Worm (Caenorhabditis elegans) whole organism, L3 larva: Measurements from ENCODE around the gene drap-1.

Source experiments
- R02D3.7 ChIP-seq: fragments of 150-350 bp; optimal IDR thresholded peaks from 2 replicates; lab custom pipeline; 2014; ENCODE audit warnings: missing biosample characterization, missing genetic modification characterization
- aly-2 ChIP-seq: fragments of 150-350 bp; optimal IDR thresholded peaks from 2 replicates; lab custom pipeline; 2014; ENCODE audit warnings: missing biosample characterization, missing genetic modification characterization
- ama-1 ChIP-seq: fragments of 150-350 bp; optimal IDR thresholded peaks from 2 replicates; lab custom pipeline; 2018
- ceh-16 ChIP-seq: sonication (generic microtip); optimal IDR thresholded peaks from 2 replicates; lab custom pipeline; 2017; ENCODE audit warnings: missing biosample characterization, missing genetic modification characterization
- ceh-28 ChIP-seq: fragments of 150-350 bp; optimal IDR thresholded peaks from 2 replicates; lab custom pipeline; 2014; ENCODE audit warnings: missing biosample characterization, missing genetic modification reagents, missing genetic modification characterization
- ceh-82 ChIP-seq: fragments of 150-350 bp; optimal IDR thresholded peaks from 2 replicates; lab custom pipeline; 2014; ENCODE audit warnings: missing biosample characterization, missing genetic modification characterization
- daf-12 ChIP-seq: fragments of 150-350 bp; optimal IDR thresholded peaks from 2 replicates; lab custom pipeline; 2014; ENCODE audit warnings: missing biosample characterization, missing genetic modification reagents, missing genetic modification characterization
- egl-27 ChIP-seq: sonication (generic microtip); optimal IDR thresholded peaks from 4 replicates; lab custom pipeline; 2017; ENCODE audit warnings: missing biosample characterization, missing genetic modification reagents, missing genetic modification characterization
- egl-5 ChIP-seq: fragments of 150-350 bp; optimal IDR thresholded peaks from 2 replicates; lab custom pipeline; 2017; ENCODE audit warnings: missing biosample characterization, missing genetic modification reagents, missing genetic modification characterization, inconsistent platforms
- elt-3 ChIP-seq, 3 experiments: fragments of 150-350 bp in 1 of 3; sonication (generic microtip) in 2 of 3; optimal IDR thresholded peaks; 2 replicates in 2 of 3; 4 replicates in 1 of 3; lab custom pipeline; 2014 to 2017; ENCODE audit warnings: missing biosample characterization in 3 of 3, missing genetic modification characterization in 3 of 3
- eor-1 ChIP-seq, 2 experiments: fragments of 150-350 bp; optimal IDR thresholded peaks; 2 replicates each; lab custom pipeline; 2014 to 2018; ENCODE audit warnings: missing biosample characterization in 2 of 2, missing genetic modification characterization in 2 of 2
- fkh-10 ChIP-seq: sonication (generic microtip); optimal IDR thresholded peaks from 2 replicates; lab custom pipeline; 2017; ENCODE audit warnings: missing biosample characterization, missing genetic modification reagents, missing genetic modification characterization
- fkh-2 ChIP-seq: fragments of 150-350 bp; optimal IDR thresholded peaks from 2 replicates; lab custom pipeline; 2014; ENCODE audit warnings: missing biosample characterization, missing genetic modification reagents, missing genetic modification characterization
- fos-1 ChIP-seq: fragments of 150-350 bp; optimal IDR thresholded peaks from 2 replicates; lab custom pipeline; 2014; ENCODE audit warnings: missing biosample characterization, missing genetic modification characterization
- hmg-11 ChIP-seq: sonication (generic microtip); optimal IDR thresholded peaks from 2 replicates; lab custom pipeline; 2016; ENCODE audit warnings: missing genetic modification characterization, missing compliant biosample characterization
- jun-1 ChIP-seq: fragments of 150-350 bp; optimal IDR thresholded peaks from 2 replicates; lab custom pipeline; 2014; ENCODE audit warnings: missing biosample characterization, missing genetic modification reagents, missing genetic modification characterization
- lin-15B ChIP-seq: fragments of 150-350 bp; optimal IDR thresholded peaks from 2 replicates; lab custom pipeline; 2014; ENCODE audit warnings: missing biosample characterization, missing genetic modification characterization
- lin-39 ChIP-seq: fragments of 150-350 bp; optimal IDR thresholded peaks from 2 replicates; lab custom pipeline; 2018; ENCODE audit warnings: missing biosample characterization, missing genetic modification reagents, missing genetic modification characterization
- mdl-1 ChIP-seq: fragments of 150-350 bp; optimal IDR thresholded peaks from 2 replicates; lab custom pipeline; 2014; ENCODE audit warnings: missing biosample characterization, missing genetic modification characterization
- mml-1 ChIP-seq: fragments of 150-350 bp; sonication (generic microtip); optimal IDR thresholded peaks from 3 replicates; lab custom pipeline; 2014; ENCODE audit warnings: missing biosample characterization, missing genetic modification characterization
- nfya-1 ChIP-seq: sonication (generic microtip); optimal IDR thresholded peaks from 2 replicates; lab custom pipeline; 2017; ENCODE audit warnings: missing genetic modification characterization, mild to moderate bottlenecking, missing compliant biosample characterization, antibody characterized with exemption, moderate library complexity; ENCODE audit not compliant: insufficient read depth
- nhr-12 ChIP-seq: fragments of 150-350 bp; optimal IDR thresholded peaks from 2 replicates; lab custom pipeline; 2014; ENCODE audit warnings: missing biosample characterization, missing genetic modification characterization
- nhr-25 ChIP-seq: sonication (generic microtip); optimal IDR thresholded peaks from 2 replicates; lab custom pipeline; 2017; ENCODE audit warnings: missing biosample characterization, missing genetic modification characterization
- nhr-67 ChIP-seq: fragments of 150-350 bp; optimal IDR thresholded peaks from 2 replicates; lab custom pipeline; 2014; ENCODE audit warnings: missing biosample characterization, missing genetic modification characterization
- nhr-76 ChIP-seq: fragments of 150-350 bp; sonication (generic microtip); optimal IDR thresholded peaks from 5 replicates; lab custom pipeline; 2014; ENCODE audit warnings: missing biosample characterization, missing genetic modification characterization
- nhr-77 ChIP-seq: fragments of 150-350 bp; optimal IDR thresholded peaks from 2 replicates; lab custom pipeline; 2014; ENCODE audit warnings: missing biosample characterization, missing genetic modification characterization
- pha-4 ChIP-seq: fragments of 150-350 bp; optimal IDR thresholded peaks from 2 replicates; lab custom pipeline; 2014; ENCODE audit warnings: missing biosample characterization, missing genetic modification reagents, missing genetic modification characterization
- pqm-1 ChIP-seq: fragments of 150-350 bp; optimal IDR thresholded peaks from 2 replicates; lab custom pipeline; 2017; ENCODE audit warnings: missing biosample characterization, missing genetic modification characterization, inconsistent platforms
- sea-2 ChIP-seq: fragments of 150-350 bp; sonication (generic microtip); optimal IDR thresholded peaks from 4 replicates; lab custom pipeline; 2014; ENCODE audit warnings: missing biosample characterization, missing genetic modification reagents, missing genetic modification characterization
- tbx-2 ChIP-seq: sonication (generic microtip); optimal IDR thresholded peaks from 2 replicates; lab custom pipeline; 2016; ENCODE audit warnings: mild to moderate bottlenecking, missing genetic modification characterization, missing compliant biosample characterization
- unc-39 ChIP-seq: sonication (generic microtip); optimal IDR thresholded peaks from 4 replicates; lab custom pipeline; 2017; ENCODE audit warnings: missing biosample characterization, missing genetic modification characterization
- unc-62 ChIP-seq: fragments of 150-350 bp; sonication (generic microtip); optimal IDR thresholded peaks from 4 replicates; lab custom pipeline; 2014; ENCODE audit warnings: missing biosample characterization, missing genetic modification reagents, missing genetic modification characterization
- zag-1 ChIP-seq: fragments of 150-350 bp; optimal IDR thresholded peaks from 2 replicates; lab custom pipeline; 2014; ENCODE audit warnings: missing biosample characterization, missing genetic modification characterization
- ztf-11 ChIP-seq: fragments of 150-350 bp; optimal IDR thresholded peaks from 2 replicates; lab custom pipeline; 2014; ENCODE audit warnings: missing biosample characterization, missing genetic modification characterization
- ztf-4 ChIP-seq: fragments of 150-350 bp; optimal IDR thresholded peaks from 2 replicates; lab custom pipeline; 2014; ENCODE audit warnings: missing biosample characterization, missing genetic modification characterization

Gene drap-1

DNA sequence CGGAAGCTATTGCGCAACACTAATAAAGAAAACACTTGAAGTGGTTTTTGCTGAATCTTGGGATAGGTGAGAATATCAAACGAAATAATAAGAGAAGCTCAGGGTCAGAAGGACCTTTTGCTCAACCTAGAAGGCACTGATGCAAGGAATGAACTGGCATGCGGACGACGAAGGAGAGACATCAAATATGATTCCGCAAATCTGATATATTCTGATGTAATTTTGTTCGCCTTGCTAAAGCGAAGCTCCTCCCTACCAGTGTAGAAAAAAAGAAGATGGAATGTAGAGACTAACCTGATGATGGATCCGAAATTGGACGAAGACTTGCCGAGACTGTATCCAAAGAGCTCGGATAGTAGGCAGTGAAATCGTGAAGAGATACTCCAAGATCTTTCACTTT, 38.0 kb downstream of the drap-1 start:
- peak; percentile 24 for TF ChIP-seq fkh-10 (GFP tag; lab: Kevin White, UChicago)
- TF ChIP-seq egl-5 = no peak
- TF ChIP-seq nhr-67 = no peak
- TF ChIP-seq pqm-1 (tag; lab: Kevin White, UChicago) = no peak

- TF ChIP-seq ztf-4 (tag; lab: Kevin White, UChicago) (no peak), mdl-1 (no peak), unc-39 (no peak), fkh-2 (tag; lab: Kevin White, UChicago) (no peak), daf-12 (tag; lab: Kevin White, UChicago) (no peak), ceh-28 (tag; lab: Kevin White, UChicago) (no peak), nfya-1 (tag; lab: Kevin White, UChicago) (peak; percentile 61), fkh-10 (GFP tag; lab: Kevin White, UChicago) (peak; percentile 56), aly-2 (tag; lab: Kevin White, UChicago) (no peak), tbx-2 (tag; lab: Kevin White, UChicago) (no peak), hmg-11 (tag; lab: Kevin White, UChicago) (no peak), unc-62 (GFP tag; lab: Kevin White, UChicago) (no peak), egl-5 (no peak)
These were observed 39.2 kb downstream of the drap-1 start, which contains the start of gene unc-42 for ce11 chrV:9768828-9769778. Gene unc-42, minus strand, starts transcription at chrV:9769391.

DNA sequence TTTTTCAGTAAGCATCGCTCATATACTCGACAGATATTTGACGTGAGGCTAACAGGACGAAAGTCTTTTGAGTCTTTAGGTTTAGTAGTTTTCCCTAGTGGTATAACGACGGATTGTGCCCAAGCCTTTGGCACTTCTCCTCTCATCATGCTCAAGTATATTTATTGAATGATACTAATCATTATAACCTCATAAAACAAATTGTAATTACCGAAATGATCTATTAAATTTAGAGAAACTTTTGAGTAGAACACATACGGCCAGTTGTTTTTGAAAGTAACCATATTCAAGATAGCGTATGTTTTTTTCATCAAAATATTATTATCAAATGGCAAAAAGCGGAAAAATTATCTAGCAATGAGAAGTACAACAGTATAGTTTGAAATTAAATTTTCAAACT, 41.4 kb downstream of the drap-1 start:
- TF ChIP-seq lin-39 (no peak), mml-1 (no peak)
- TF ChIP-seq, all 47 proteins: peak for 0

DNA sequence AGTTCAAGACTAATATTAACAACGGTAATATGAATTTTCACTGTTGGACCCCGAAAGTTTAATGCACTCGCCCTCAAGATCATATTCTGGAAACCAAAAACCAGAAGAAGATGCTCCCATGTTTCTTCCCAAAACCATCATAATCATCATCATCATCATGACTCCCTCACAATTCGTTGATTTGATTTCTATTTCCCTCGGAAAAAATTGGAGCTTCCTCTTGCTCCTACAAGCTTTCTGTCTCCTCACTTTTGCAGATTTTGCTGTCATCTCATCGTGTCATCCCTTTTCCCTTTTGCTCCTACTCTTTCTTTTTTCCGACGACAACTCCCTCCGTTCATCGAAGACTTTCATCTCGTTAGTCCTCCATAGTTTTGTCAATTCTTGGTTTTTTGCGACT, 42.1 kb downstream of the drap-1 start, which contains the start of gene F46B6.2:
TSS of gene F46B6.2 (plus strand) at position 316 of the 400 bp plus-strand sequence.
- no peak for TF ChIP-seq fos-1
- TF ChIP-seq unc-39 = no peak
- TF ChIP-seq nhr-76 = no peak
- TF ChIP-seq unc-62 (GFP tag; lab: Kevin White, UChicago) = no peak
- no peak for TF ChIP-seq R02D3.7 (tag; lab: Kevin White, UChicago)
- no peak for TF ChIP-seq elt-3 (tag; optimal IDR thresholded peaks at IDR 0.05; lab: Kevin White, UChicago)
- no peak for TF ChIP-seq nhr-12 (tag; lab: Kevin White, UChicago)
- TF ChIP-seq ceh-28 (tag; lab: Kevin White, UChicago) = no peak
- TF ChIP-seq lin-15B (tag; lab: Kevin White, UChicago) = no peak
- TF ChIP-seq egl-27 (tag; lab: Kevin White, UChicago) = no peak
- no peak for TF ChIP-seq lin-39
- no peak for TF ChIP-seq nhr-25 (tag; lab: Kevin White, UChicago)
- no peak for TF ChIP-seq sea-2 (GFP tag; lab: Kevin White, UChicago)
- no peak for TF ChIP-seq ceh-16
- no peak for TF ChIP-seq ztf-11
- TF ChIP-seq pha-4 (tag; lab: Kevin White, UChicago) = no peak
- TF ChIP-seq eor-1 (tag; optimal IDR thresholded peaks at IDR 0.05; lab: Kevin White, UChicago) = no peak

DNA sequence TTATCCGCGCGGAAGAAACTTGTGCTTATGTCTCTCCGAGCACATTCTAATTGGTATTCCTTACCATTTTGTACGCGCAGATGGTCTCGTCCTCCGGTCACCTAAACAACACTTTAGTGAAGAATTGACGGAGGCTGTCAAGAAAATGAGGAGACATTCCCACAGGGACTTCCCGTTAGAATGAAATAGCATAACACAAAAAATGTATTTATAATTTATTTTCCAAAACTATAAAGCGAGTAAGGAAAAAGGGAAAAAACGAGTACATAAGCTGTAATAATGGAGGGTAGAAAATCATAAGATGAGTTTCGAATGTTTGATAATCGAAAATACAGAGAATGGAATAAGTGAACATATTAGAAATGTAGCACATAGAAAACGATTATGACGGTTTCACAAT, 45.8 kb downstream of the drap-1 start, which contains the start of gene F46B6.12:
TSS of gene F46B6.12 (minus strand) at position 101 of the 400 bp plus-strand sequence.
- no peak for TF ChIP-seq jun-1
- TF ChIP-seq ceh-82 = no peak
- TF ChIP-seq lin-39 = no peak
- no peak for TF ChIP-seq nfya-1 (tag; lab: Kevin White, UChicago)
- TF ChIP-seq ama-1 = no peak
- no peak for TF ChIP-seq eor-1 (tag; optimal IDR thresholded peaks at IDR 0.05; lab: Kevin White, UChicago)
- TF ChIP-seq zag-1 (tag; lab: Kevin White, UChicago) = no peak
- TF ChIP-seq hmg-11 (tag; lab: Kevin White, UChicago) = no peak
- TF ChIP-seq elt-3 (tag; optimal IDR thresholded peaks at IDR 0.05; lab: Kevin White, UChicago) = no peak
- TF ChIP-seq ztf-4 (tag; lab: Kevin White, UChicago) = no peak
- TF ChIP-seq unc-39 = no peak
- no peak for TF ChIP-seq mdl-1
- TF ChIP-seq nhr-77 = no peak
